Worm (Caenorhabditis elegans) whole organism, midembryonic: ENCODE results near the gene W04G3.5.

ENCODE experiments used
- T22C8.4 ChIP-seq: fragments of 200-800 bp; sonication (Bioruptor generic); IDR thresholded peaks from 2 replicates; pipeline ENCODE4 v1.3.6; 2022; ENCODE audit warnings: missing genetic modification characterization, missing compliant biosample characterization
- cog-1 ChIP-seq: sonication (generic microtip); optimal IDR thresholded peaks from 2 replicates; lab custom pipeline; 2016; ENCODE audit warnings: missing genetic modification characterization, missing compliant biosample characterization
- flt-1 ChIP-seq: fragments of 200-800 bp; sonication (Bioruptor generic); IDR thresholded peaks from 2 replicates; pipeline ENCODE4 v1.3.6; 2022; ENCODE audit warnings: missing genetic modification characterization, missing compliant biosample characterization
- klf-2 ChIP-seq: fragments of 200-800 bp; sonication (Bioruptor generic); conservative IDR thresholded peaks from 2 replicates; pipeline ENCODE4 v1.3.6; 2022; ENCODE audit warnings: missing genetic modification reagents, missing genetic modification characterization, missing compliant biosample characterization
- med-1 ChIP-seq: sonication (generic microtip); optimal IDR thresholded peaks from 2 replicates; lab custom pipeline; 2017; ENCODE audit warnings: missing genetic modification characterization, mild to moderate bottlenecking, missing compliant biosample characterization, antibody characterized with exemption, missing genetic modification reagents; ENCODE audit not compliant: insufficient read depth
- ref-1 ChIP-seq: fragments of 200-800 bp; sonication (Bioruptor generic); conservative IDR thresholded peaks from 2 replicates; pipeline ENCODE4 v1.3.6; 2022; ENCODE audit warnings: missing genetic modification reagents, missing genetic modification characterization, missing compliant biosample characterization
- tab-1 ChIP-seq: fragments of 200-800 bp; sonication (Bioruptor generic); IDR thresholded peaks from 2 replicates; pipeline ENCODE4 v1.3.6; 2022; ENCODE audit warnings: missing genetic modification characterization, missing compliant biosample characterization
- ztf-23 ChIP-seq: fragments of 200-800 bp; sonication (Bioruptor generic); IDR thresholded peaks from 2 replicates; pipeline ENCODE4 v1.3.6; 2022; ENCODE audit warnings: missing genetic modification reagents, missing genetic modification characterization, missing compliant biosample characterization
- ztf-29 ChIP-seq: fragments of 200-800 bp; sonication (Bioruptor generic); IDR thresholded peaks from 2 replicates; pipeline ENCODE4 v1.3.6; 2022; ENCODE audit warnings: missing genetic modification reagents, missing genetic modification characterization, missing compliant biosample characterization

W04G3.5 gene

ce11 chrX:11109200-11109599, 35.7 kb downstream of the W04G3.5 start, which contains the start of gene grd-1:
Gene grd-1 (plus strand): TSS chrX:11109440.
- TF ChIP-seq klf-2 (GFP tag; lab: Robert Waterston, UW) (no peak), ref-1 (GFP tag; lab: Robert Waterston, UW) (no peak), ztf-23 (GFP tag; lab: Robert Waterston, UW) (no peak), flt-1 (GFP tag; lab: Robert Waterston, UW) (no peak), med-1 (GFP tag; lab: Kevin White, UChicago) (no peak), ztf-29 (no peak), cog-1 (no peak), tab-1 (GFP tag; lab: Robert Waterston, UW) (no peak), T22C8.4 (no peak)

ce11 chrX:11114420-11114819, 41.0 kb downstream of the W04G3.5 start:
- TF ChIP-seq klf-2 (GFP tag; lab: Robert Waterston, UW) (no peak), T22C8.4 (no peak), cog-1 (no peak), ztf-29 (no peak), med-1 (GFP tag; lab: Kevin White, UChicago) (no peak), ztf-23 (GFP tag; lab: Robert Waterston, UW) (no peak), flt-1 (GFP tag; lab: Robert Waterston, UW) (no peak)

- TF ChIP-seq flt-1 (GFP tag; lab: Robert Waterston, UW) = no peak
- no peak for TF ChIP-seq tab-1 (GFP tag; lab: Robert Waterston, UW)
- no peak for TF ChIP-seq T22C8.4
- no peak for TF ChIP-seq ztf-29
- TF ChIP-seq med-1 (GFP tag; lab: Kevin White, UChicago) = no peak
- TF ChIP-seq ztf-23 (GFP tag; lab: Robert Waterston, UW) = no peak
- no peak for TF ChIP-seq cog-1
- no peak for TF ChIP-seq klf-2 (GFP tag; lab: Robert Waterston, UW)
- no peak for TF ChIP-seq ref-1 (GFP tag; lab: Robert Waterston, UW)
Measured at ce11 chrX:11116723-11117122, 43.3 kb downstream of the W04G3.5 start, which contains the start of gene nlp-66. Gene nlp-66 (minus strand): TSS chrX:11116823.

- TF ChIP-seq med-1 (GFP tag; lab: Kevin White, UChicago) = no peak
- no peak for TF ChIP-seq tab-1 (GFP tag; lab: Robert Waterston, UW)
- no peak for TF ChIP-seq cog-1
- no peak for TF ChIP-seq klf-2 (GFP tag; lab: Robert Waterston, UW)
- TF ChIP-seq ref-1 (GFP tag; lab: Robert Waterston, UW) = no peak
- TF ChIP-seq T22C8.4 = no peak
- no peak for TF ChIP-seq flt-1 (GFP tag; lab: Robert Waterston, UW)
- TF ChIP-seq ztf-23 (GFP tag; lab: Robert Waterston, UW) = no peak
- no peak for TF ChIP-seq ztf-29
Measured at ce11 chrX:11120808-11121207, 47.4 kb downstream of the W04G3.5 start, which contains the start of gene R08B4.3. Gene R08B4.3 (minus strand): TSS chrX:11121005.

- TF ChIP-seq cog-1 (no peak), flt-1 (GFP tag; lab: Robert Waterston, UW) (no peak), T22C8.4 (no peak), ref-1 (GFP tag; lab: Robert Waterston, UW) (no peak), ztf-23 (GFP tag; lab: Robert Waterston, UW) (no peak), tab-1 (GFP tag; lab: Robert Waterston, UW) (no peak)
Measured at ce11 chrX:11122412-11122811, 49.0 kb downstream of the W04G3.5 start.

- no peak for TF ChIP-seq ztf-29
- no peak for TF ChIP-seq tab-1 (GFP tag; lab: Robert Waterston, UW)
- TF ChIP-seq cog-1 = no peak
- TF ChIP-seq med-1 (GFP tag; lab: Kevin White, UChicago) = no peak
- TF ChIP-seq ref-1 (GFP tag; lab: Robert Waterston, UW) = no peak
- TF ChIP-seq ztf-23 (GFP tag; lab: Robert Waterston, UW) = no peak
- TF ChIP-seq T22C8.4 = no peak
Measured at ce11 chrX:11123998-11124397, 50.5 kb downstream of the W04G3.5 start.

ce11 chrX:11125520-11125919, 52.1 kb downstream of the W04G3.5 start, which contains the start of gene alr-1:
Gene alr-1 (minus strand): TSS chrX:11125620.
- TF ChIP-seq ref-1 (GFP tag; lab: Robert Waterston, UW) (no peak), flt-1 (GFP tag; lab: Robert Waterston, UW) (no peak), med-1 (GFP tag; lab: Kevin White, UChicago) (no peak), klf-2 (GFP tag; lab: Robert Waterston, UW) (no peak), T22C8.4 (no peak), tab-1 (GFP tag; lab: Robert Waterston, UW) (no peak), ztf-23 (GFP tag; lab: Robert Waterston, UW) (no peak), cog-1 (no peak)
